Worm (Caenorhabditis elegans): ENCODE results near the gene F16G10.11.

Gene F16G10.11

DNA sequence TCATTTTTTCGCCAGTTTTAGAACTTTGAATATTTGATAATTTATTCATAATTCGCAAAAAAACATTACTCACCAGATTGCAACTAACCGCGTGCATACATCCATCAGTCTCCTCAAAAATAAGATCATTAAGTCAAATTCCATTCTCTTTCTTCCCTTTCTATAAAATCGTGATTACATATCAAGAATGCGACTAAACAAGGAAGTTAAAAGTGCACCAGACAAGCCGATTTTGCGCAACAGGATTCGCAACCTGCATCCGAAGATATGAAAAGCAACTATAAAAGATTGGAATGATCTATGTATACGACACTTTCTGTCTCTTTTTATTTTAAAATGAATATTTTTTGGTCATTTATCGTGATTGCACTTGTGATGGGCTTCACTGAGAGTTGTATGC lies 24.8 kb downstream of the F16G10.11 start, which contains the start of gene hpo-25:
TSS of gene hpo-25 (plus strand) at position 301 of the 400 bp plus-strand sequence.
- TF ChIP-seq alr-1 (tag; optimal IDR thresholded peaks at IDR 0.05) = no peak
- no peak for TF ChIP-seq unc-62 (GFP tag; optimal IDR thresholded peaks at IDR 0.05)
- TF ChIP-seq F13H6.1 (tag; optimal IDR thresholded peaks at IDR 0.05) = no peak
- TF ChIP-seq blmp-1 (tag; optimal IDR thresholded peaks at IDR 0.05; ENCODE audit: insufficient read depth) = no peak
- TF ChIP-seq nhr-10 (tag; optimal IDR thresholded peaks at IDR 0.05) = no peak
- no peak for TF ChIP-seq egl-27 (tag; optimal IDR thresholded peaks at IDR 0.05)
- TF ChIP-seq unc-39 (tag; optimal IDR thresholded peaks at IDR 0.05) = no peak
- TF ChIP-seq nhr-23 (tag; optimal IDR thresholded peaks at IDR 0.05) = no peak
- no peak for TF ChIP-seq sem-4 (tag; optimal IDR thresholded peaks at IDR 0.05)

DNA sequence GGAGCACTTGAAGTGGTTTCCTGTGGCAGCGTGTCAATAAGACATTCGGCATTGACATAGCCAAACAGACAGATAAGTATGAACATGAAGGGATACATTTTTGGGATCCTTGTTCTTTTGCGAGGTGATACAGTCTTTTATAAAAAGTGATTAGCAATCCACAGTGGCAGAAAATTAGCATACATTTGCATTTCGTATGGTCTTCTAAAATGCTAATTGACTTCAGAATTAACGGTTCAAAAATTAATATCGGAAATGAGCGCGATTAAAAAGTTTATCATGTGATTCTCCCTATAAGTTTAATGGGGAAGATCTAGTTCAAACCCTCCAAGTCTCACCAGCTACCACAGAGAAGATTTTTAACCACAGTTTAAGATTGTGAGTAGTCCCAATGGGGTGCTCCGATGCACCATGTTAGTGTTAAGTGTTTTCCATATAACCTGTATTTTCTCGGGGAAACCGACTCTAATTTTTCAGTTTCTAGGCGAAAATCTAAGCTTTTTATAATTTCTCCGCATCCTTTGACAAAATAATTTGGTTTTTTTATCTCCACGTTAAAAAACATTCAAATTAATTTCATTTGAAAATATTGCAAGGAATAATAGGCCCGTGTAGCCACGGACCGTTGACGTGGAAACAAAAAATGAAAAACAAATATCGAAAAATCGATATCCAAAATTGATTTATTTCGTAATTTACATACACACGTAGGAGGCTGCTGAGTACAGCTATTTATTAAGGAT lies 26.9 kb downstream of the F16G10.11 start, which contains the start of the genes F43C11.12 and F16G10.5:
TSS of gene F43C11.12 (minus strand) at position 101 of the 743 bp plus-strand sequence.
TSS of gene F16G10.5 (plus strand) at position 693 of the 743 bp plus-strand sequence.
- TF ChIP-seq nhr-25 (tag; optimal IDR thresholded peaks at IDR 0.05) = no peak
- no peak for TF ChIP-seq lin-13 (GFP tag; optimal IDR thresholded peaks at IDR 0.05)
- no peak for TF ChIP-seq ama-1 (optimal IDR thresholded peaks at IDR 0.05)
- no peak for TF ChIP-seq mab-5 (tag; optimal IDR thresholded peaks at IDR 0.05)
- TF ChIP-seq sem-4 (tag; optimal IDR thresholded peaks at IDR 0.05) = no peak
- no peak for TF ChIP-seq nhr-237 (tag; optimal IDR thresholded peaks at IDR 0.05)
- TF ChIP-seq elt-3 (tag; optimal IDR thresholded peaks at IDR 0.05) = no peak

DNA sequence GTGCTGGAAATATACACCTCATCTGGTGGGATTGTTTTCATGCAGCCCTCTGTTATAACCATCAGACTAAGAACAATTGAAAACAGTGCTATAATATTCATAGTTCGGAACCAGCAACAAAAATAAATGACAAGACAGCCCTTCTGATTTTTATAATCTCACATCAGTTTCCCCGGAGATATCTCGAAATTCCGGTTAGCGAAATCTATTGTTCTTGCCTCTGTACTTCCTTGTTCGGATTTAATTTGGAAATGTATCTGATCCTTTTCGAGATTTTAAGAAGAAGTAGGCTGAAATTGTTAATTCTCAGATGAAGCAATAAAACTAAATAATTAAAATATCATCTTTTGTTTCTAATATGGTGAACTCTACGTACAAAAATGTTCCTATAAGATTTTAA lies 30.0 kb downstream of the F16G10.11 start, which contains the start of gene F43C11.11:
TSS of gene F43C11.11 (minus strand) at position 101 of the 400 bp plus-strand sequence.
- TF ChIP-seq sem-4 (tag; optimal IDR thresholded peaks at IDR 0.05) (no peak), ceh-82 (tag; optimal IDR thresholded peaks at IDR 0.05) (no peak), ama-1 (optimal IDR thresholded peaks at IDR 0.05) (no peak), nhr-6 (tag; optimal IDR thresholded peaks at IDR 0.05) (no peak), elt-3 (tag; optimal IDR thresholded peaks at IDR 0.05) (no peak), lin-13 (GFP tag; optimal IDR thresholded peaks at IDR 0.05) (no peak), nhr-12 (tag; optimal IDR thresholded peaks at IDR 0.05) (no peak), sma-9 (GFP tag; optimal IDR thresholded peaks at IDR 0.05) (no peak), sma-9 (tag; optimal IDR thresholded peaks at IDR 0.05) (no peak), nhr-11 (tag; optimal IDR thresholded peaks at IDR 0.05) (no peak), sma-3 (GFP tag; optimal IDR thresholded peaks at IDR 0.05) (no peak), nhr-129 (tag; optimal IDR thresholded peaks at IDR 0.05) (no peak)

DNA sequence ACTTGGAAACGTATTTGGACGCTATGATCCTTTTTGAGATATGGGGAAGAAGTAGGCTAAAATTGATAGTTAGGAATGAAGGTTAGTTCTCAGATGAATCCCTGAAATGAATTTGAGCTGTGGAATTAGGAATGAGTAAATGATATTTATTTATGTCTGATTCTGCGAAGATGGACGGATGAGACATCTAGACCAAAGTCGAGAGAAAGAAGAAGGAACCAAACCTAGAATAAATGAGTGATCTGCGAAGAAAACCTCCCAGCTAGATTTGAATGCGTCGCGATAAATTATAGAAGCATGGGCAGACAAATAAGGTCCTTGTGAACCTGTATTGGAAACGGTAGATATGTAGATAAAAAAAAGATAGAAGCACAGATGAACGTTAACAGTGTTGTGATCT lies 33.8 kb downstream of the F16G10.11 start, which contains the start of gene F43C11.16:
TSS of gene F43C11.16 (minus strand) at position 101 of the 400 bp plus-strand sequence.
- TF ChIP-seq nhr-12 (tag; optimal IDR thresholded peaks at IDR 0.05) (no peak), sma-9 (GFP tag; optimal IDR thresholded peaks at IDR 0.05) (no peak), sma-9 (tag; optimal IDR thresholded peaks at IDR 0.05) (no peak), nhr-6 (tag; optimal IDR thresholded peaks at IDR 0.05) (no peak), mab-5 (tag; optimal IDR thresholded peaks at IDR 0.05) (no peak), sem-4 (tag; optimal IDR thresholded peaks at IDR 0.05) (no peak), elt-1 (tag; optimal IDR thresholded peaks at IDR 0.05) (no peak), egl-27 (tag; optimal IDR thresholded peaks at IDR 0.05) (no peak)

DNA sequence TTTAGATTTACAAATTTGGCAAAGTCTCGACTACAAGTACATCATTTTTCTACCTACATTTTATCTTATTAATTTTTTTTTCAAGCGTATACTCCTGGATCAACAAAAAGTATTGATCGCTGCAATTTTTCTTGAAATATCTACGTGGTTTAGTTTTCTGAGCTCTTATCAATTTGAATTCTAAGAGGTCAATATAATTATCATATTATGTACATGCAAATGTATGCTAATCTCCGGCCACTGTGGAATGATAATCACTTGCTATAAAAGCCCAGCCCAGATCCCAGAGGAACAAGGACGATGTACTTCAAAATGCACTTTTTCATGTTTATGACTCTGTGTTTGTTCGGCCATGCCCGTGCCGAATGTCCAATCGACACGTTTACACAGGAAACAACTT lies 36.9 kb downstream of the F16G10.11 start, which contains the start of gene F43C11.1:
TSS of gene F43C11.1 (plus strand) at position 301 of the 400 bp plus-strand sequence.
- TF ChIP-seq elt-3 (tag; optimal IDR thresholded peaks at IDR 0.05) (no peak), lin-39 (tag; optimal IDR thresholded peaks at IDR 0.05) (no peak)

DNA sequence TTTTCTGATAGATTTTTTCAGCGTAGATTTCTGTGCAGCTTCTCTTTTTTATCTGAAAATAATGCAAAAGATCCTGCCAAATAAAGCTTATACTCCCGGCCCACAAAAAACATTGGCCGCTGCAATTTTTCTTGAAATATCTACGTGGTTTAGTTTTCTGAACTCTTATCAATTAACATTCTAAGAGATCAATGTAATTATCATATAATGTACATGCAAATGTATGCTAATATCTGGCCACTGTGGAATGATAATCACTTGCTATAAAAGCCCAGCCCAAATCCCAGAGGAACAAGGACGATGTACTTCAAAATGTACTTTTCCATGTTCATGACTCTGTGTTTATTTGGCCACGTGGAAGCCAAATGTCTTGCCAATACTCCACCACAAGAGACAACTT lies 39.2 kb downstream of the F16G10.11 start, which contains the start of gene F43C11.2:
TSS of gene F43C11.2 (plus strand) at position 301 of the 400 bp plus-strand sequence.
- TF ChIP-seq nhr-12 (tag; optimal IDR thresholded peaks at IDR 0.05) = no peak
- no peak for TF ChIP-seq sem-4 (tag; optimal IDR thresholded peaks at IDR 0.05)
- no peak for TF ChIP-seq nhr-6 (tag; optimal IDR thresholded peaks at IDR 0.05)
- TF ChIP-seq snpc-4 (tag; optimal IDR thresholded peaks at IDR 0.05) = no peak
- TF ChIP-seq unc-62 (GFP tag; optimal IDR thresholded peaks at IDR 0.05) = no peak
- TF ChIP-seq ztf-1 (GFP tag; conservative IDR thresholded peaks at IDR 0.05) = no peak
- no peak for TF ChIP-seq ZK546.5 (tag; optimal IDR thresholded peaks at IDR 0.05)
- no peak for TF ChIP-seq ceh-82 (tag; optimal IDR thresholded peaks at IDR 0.05)
